Worm (Caenorhabditis elegans): ENCODE results near the gene Y39B6A.27.

- TF ChIP-seq T22C8.4 (GFP tag; IDR thresholded peaks at IDR 0.05), result no peak
- TF ChIP-seq flt-1 (GFP tag; IDR thresholded peaks at IDR 0.05), result no peak
- no peak for TF ChIP-seq ztf-29 (GFP tag; IDR thresholded peaks at IDR 0.05)
- TF ChIP-seq ref-1 (GFP tag; conservative IDR thresholded peaks at IDR 0.05), result no peak
These were observed 29.9 kb upstream of the Y39B6A.27 start, which contains the start of gene Y39B6A.33 for ce11 chrV:19001656-19002055.

Data from whole organism, midembryonic.